Worm (Caenorhabditis elegans) whole organism, young adult: Measurements from ENCODE around the gene kqt-1.

Experiments used
- attf-3 ChIP-seq: fragments of 200-800 bp; sonication (Bioruptor generic); conservative IDR thresholded peaks from 2 replicates; pipeline ENCODE4 v1.3.6; 2022; ENCODE audit warnings: missing genetic modification reagents, missing genetic modification characterization, missing compliant biosample characterization
- repo-1 ChIP-seq: sonication (generic microtip); optimal IDR thresholded peaks from 2 replicates; lab custom pipeline; 2017; ENCODE audit warnings: mild to moderate bottlenecking, missing genetic modification characterization, missing compliant biosample characterization

- no peak for TF ChIP-seq repo-1
- TF ChIP-seq attf-3 (GFP tag; lab: Robert Waterston, UW), result no peak
These were observed 11.8 kb upstream of the kqt-1 start, which contains the start of gene cpr-6 for ce11 chrX:6606991-6607390.
